Fruit fly (Drosophila melanogaster): ENCODE results near the gene CG17129.

DNA sequence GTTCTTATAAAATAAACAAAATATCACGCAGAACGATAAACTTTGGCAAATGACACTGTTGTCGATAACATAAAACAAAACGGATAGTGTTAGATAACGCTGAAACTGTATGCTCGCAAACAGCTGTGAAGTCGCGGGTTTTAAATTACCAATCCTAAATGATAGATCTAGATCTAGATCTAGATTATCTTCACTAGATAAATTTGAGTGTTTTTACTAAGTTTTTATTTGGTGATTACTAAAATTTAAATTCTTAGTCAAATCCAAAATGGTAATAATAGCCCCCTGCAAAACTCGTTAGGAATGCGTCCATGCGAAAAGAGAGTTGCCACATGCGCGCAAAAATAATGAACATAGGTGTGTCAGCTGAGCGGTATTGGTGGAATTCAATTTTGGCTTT, 26.1 kb downstream of the CG17129 start, which contains the start of the genes MED30 and Rev1:
- TF ChIP-seq dan (GFP tag; IDR thresholded peaks at IDR 0.05): 0 out of 2 replicates have a peak, but pooled peaks have one; percentile 46
- no peak for TF ChIP-seq amos (GFP tag; IDR thresholded peaks at IDR 0.05; ENCODE audit: partially characterized antibody)
- TF ChIP-seq CG8359 (GFP tag; optimal IDR thresholded peaks at IDR 0.05; ENCODE audit: borderline replicate concordance): peak; percentile 40
- peak; percentile 84 for TF ChIP-seq E2f1 (GFP tag; IDR thresholded peaks at IDR 0.05)
- TF ChIP-seq CTCF (GFP tag; optimal IDR thresholded peaks at IDR 0.05): peak; percentile 48
- peak; percentile 88; the same call in 2 of the 3 replicates for TF ChIP-seq so (GFP tag; IDR thresholded peaks at IDR 0.05)
- peak; percentile 85 for TF ChIP-seq CG12104 (GFP tag; optimal IDR thresholded peaks at IDR 0.05)
- no peak for TF ChIP-seq usp (GFP tag; optimal IDR thresholded peaks at IDR 0.05)
- TF ChIP-seq CG31441 (GFP tag; IDR thresholded peaks at IDR 0.05): peak; percentile 93
- peak; percentile 90 for TF ChIP-seq CG15514 (GFP tag; optimal IDR thresholded peaks at IDR 0.05)
- TF ChIP-seq CG10209 (GFP tag; optimal IDR thresholded peaks at IDR 0.05): peak; percentile 92
- peak; percentile 73 for TF ChIP-seq MESR4 (GFP tag; optimal IDR thresholded peaks at IDR 0.05)
- peak; percentile 98 for TF ChIP-seq pho (GFP tag; optimal IDR thresholded peaks at IDR 0.05)
